Worm (Caenorhabditis elegans) whole organism, mixed stage, embryonic: ENCODE data around the gene kreg-1.

Source experiments
- M03D4.4 ChIP-seq: sonication (generic microtip); optimal IDR thresholded peaks from 2 replicates; lab custom pipeline; 2017; ENCODE audit warnings: mild to moderate bottlenecking, missing genetic modification characterization, missing compliant biosample characterization
- bed-3 ChIP-seq: fragments of 200-800 bp; sonication (Bioruptor generic); optimal IDR thresholded peaks from 3 replicates; lab custom pipeline; 2018; ENCODE audit warnings: mild to moderate bottlenecking, missing genetic modification characterization, moderate library complexity, missing compliant biosample characterization
- ceh-43 ChIP-seq: fragments of 200-800 bp; sonication (Bioruptor generic); optimal IDR thresholded peaks from 2 replicates; lab custom pipeline; 2018; ENCODE audit warnings: mild to moderate bottlenecking, missing genetic modification characterization, moderate library complexity, missing compliant biosample characterization
- ceh-83 ChIP-seq: fragments of 200-800 bp; sonication (Bioruptor generic); optimal IDR thresholded peaks from 2 replicates; lab custom pipeline; 2018; ENCODE audit warnings: mild to moderate bottlenecking, missing genetic modification characterization, missing compliant biosample characterization
- ces-1 ChIP-seq: fragments of 150-350 bp; optimal IDR thresholded peaks from 2 replicates; lab custom pipeline; 2014; ENCODE audit warnings: missing biosample characterization, missing genetic modification reagents, missing genetic modification characterization
- cnd-1 ChIP-seq: fragments of 200-800 bp; sonication (Bioruptor generic); optimal IDR thresholded peaks from 2 replicates; lab custom pipeline; 2018; ENCODE audit warnings: mild to moderate bottlenecking, missing genetic modification characterization, missing compliant biosample characterization
- drap-1 ChIP-seq: fragments of 200-800 bp; sonication (Bioruptor generic); optimal IDR thresholded peaks from 3 replicates; lab custom pipeline; 2018; ENCODE audit warnings: mild to moderate bottlenecking, missing genetic modification characterization, missing compliant biosample characterization
- elt-1 ChIP-seq: sonication (generic microtip); optimal IDR thresholded peaks from 2 replicates; lab custom pipeline; 2017; ENCODE audit warnings: missing genetic modification characterization, mild to moderate bottlenecking, missing compliant biosample characterization, antibody characterized with exemption, moderate library complexity, borderline replicate concordance; ENCODE audit not compliant: insufficient read depth
- elt-3 ChIP-seq: fragments of 150-350 bp; optimal IDR thresholded peaks from 2 replicates; lab custom pipeline; 2014; ENCODE audit warnings: missing biosample characterization, missing genetic modification characterization
- flh-1 ChIP-seq: fragments of 200-800 bp; sonication (Bioruptor generic); optimal IDR thresholded peaks from 2 replicates; lab custom pipeline; 2018; ENCODE audit warnings: mild to moderate bottlenecking, missing genetic modification characterization, moderate library complexity, missing compliant biosample characterization
- hlh-1 ChIP-seq: fragments of 150-350 bp; optimal IDR thresholded peaks from 2 replicates; lab custom pipeline; 2014; ENCODE audit warnings: missing biosample characterization, missing genetic modification reagents, missing genetic modification characterization
- lin-13 ChIP-seq: fragments of 150-350 bp; optimal IDR thresholded peaks from 2 replicates; lab custom pipeline; 2014; ENCODE audit warnings: missing biosample characterization, missing genetic modification characterization
- lsy-2 ChIP-seq: fragments of 150-350 bp; optimal IDR thresholded peaks from 2 replicates; lab custom pipeline; 2014; ENCODE audit warnings: missing biosample characterization, missing genetic modification characterization
- mab-5 ChIP-seq: fragments of 150-350 bp; optimal IDR thresholded peaks from 2 replicates; lab custom pipeline; 2014; ENCODE audit warnings: missing biosample characterization, missing genetic modification characterization
- mep-1 ChIP-seq: fragments of 150-350 bp; optimal IDR thresholded peaks from 2 replicates; lab custom pipeline; 2017; ENCODE audit warnings: missing biosample characterization, missing genetic modification reagents, missing genetic modification characterization, inconsistent platforms
- mls-2 ChIP-seq: sonication (generic microtip); optimal IDR thresholded peaks from 2 replicates; lab custom pipeline; 2016; ENCODE audit warnings: mild to moderate bottlenecking, missing genetic modification characterization, moderate library complexity, missing compliant biosample characterization
- nhr-2 ChIP-seq: fragments of 150-350 bp; optimal IDR thresholded peaks from 2 replicates; lab custom pipeline; 2014; ENCODE audit warnings: missing biosample characterization, missing genetic modification characterization
- nhr-237 ChIP-seq: fragments of 150-350 bp; optimal IDR thresholded peaks from 2 replicates; lab custom pipeline; 2014; ENCODE audit warnings: missing biosample characterization, missing genetic modification characterization
- nhr-28 ChIP-seq: fragments of 150-350 bp; optimal IDR thresholded peaks from 2 replicates; lab custom pipeline; 2014; ENCODE audit warnings: missing biosample characterization, missing genetic modification characterization
- nhr-76 ChIP-seq: sonication (generic microtip); optimal IDR thresholded peaks from 2 replicates; lab custom pipeline; 2017; ENCODE audit warnings: missing biosample characterization, missing genetic modification characterization
- pha-4 ChIP-seq: fragments of 150-350 bp; optimal IDR thresholded peaks from 2 replicates; lab custom pipeline; 2018; ENCODE audit warnings: missing biosample characterization, missing genetic modification reagents, missing genetic modification characterization
- sem-2 ChIP-seq: fragments of 200-800 bp; sonication (Bioruptor generic); optimal IDR thresholded peaks from 2 replicates; lab custom pipeline; 2018; ENCODE audit warnings: mild to moderate bottlenecking, missing genetic modification characterization, missing compliant biosample characterization
- snpc-4 ChIP-seq: fragments of 150-350 bp; optimal IDR thresholded peaks from 2 replicates; lab custom pipeline; 2014; ENCODE audit warnings: missing biosample characterization, missing genetic modification characterization
- sptf-1 ChIP-seq: sonication (generic microtip); optimal IDR thresholded peaks from 2 replicates; lab custom pipeline; 2017; ENCODE audit warnings: mild to moderate bottlenecking, missing genetic modification characterization, moderate library complexity, missing compliant biosample characterization
- tbx-8 ChIP-seq: fragments of 200-800 bp; sonication (Bioruptor generic); optimal IDR thresholded peaks from 2 replicates; lab custom pipeline; 2018; ENCODE audit warnings: mild to moderate bottlenecking, missing genetic modification characterization, moderate library complexity, missing compliant biosample characterization
- unc-120 ChIP-seq: sonication (generic microtip); optimal IDR thresholded peaks from 2 replicates; lab custom pipeline; 2017; ENCODE audit warnings: missing genetic modification characterization, missing compliant biosample characterization; ENCODE audit not compliant: poor library complexity, severe bottlenecking
- unc-39 ChIP-seq: fragments of 150-350 bp; optimal IDR thresholded peaks from 2 replicates; lab custom pipeline; 2014; ENCODE audit warnings: missing biosample characterization, missing genetic modification characterization
- unc-62 ChIP-seq: fragments of 150-350 bp; optimal IDR thresholded peaks from 2 replicates; lab custom pipeline; 2014; ENCODE audit warnings: missing biosample characterization, missing genetic modification reagents, missing genetic modification characterization
- zip-8 ChIP-seq: fragments of 150-350 bp; optimal IDR thresholded peaks from 2 replicates; lab custom pipeline; 2014; ENCODE audit warnings: missing biosample characterization, missing genetic modification characterization

The kreg-1 gene

DNA sequence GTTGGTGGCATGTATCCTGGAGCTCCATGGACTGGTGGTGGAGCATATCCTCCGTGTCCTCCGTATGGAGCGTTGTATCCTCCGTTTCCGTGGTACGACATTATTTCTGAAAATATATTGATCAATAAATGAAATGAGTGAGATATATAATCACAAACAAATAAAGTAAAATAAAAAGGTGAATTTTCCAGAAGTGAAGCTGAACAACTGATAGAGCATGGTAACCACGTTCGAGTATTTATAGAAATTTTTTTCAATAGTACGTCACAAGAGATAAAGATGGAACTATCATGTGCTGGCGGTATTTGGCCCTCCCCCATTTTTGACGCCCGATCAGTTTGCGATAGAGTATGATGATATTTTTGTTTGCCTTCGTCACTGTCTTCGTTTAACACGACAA, 7.3 kb downstream of the kreg-1 start, which contains the start of gene F53A9.7:
F53A9.7 (minus strand) TSS at position 101 of the 400 bp plus-strand sequence.
- no peak for TF ChIP-seq elt-3 (tag; lab: Kevin White, UChicago)

DNA sequence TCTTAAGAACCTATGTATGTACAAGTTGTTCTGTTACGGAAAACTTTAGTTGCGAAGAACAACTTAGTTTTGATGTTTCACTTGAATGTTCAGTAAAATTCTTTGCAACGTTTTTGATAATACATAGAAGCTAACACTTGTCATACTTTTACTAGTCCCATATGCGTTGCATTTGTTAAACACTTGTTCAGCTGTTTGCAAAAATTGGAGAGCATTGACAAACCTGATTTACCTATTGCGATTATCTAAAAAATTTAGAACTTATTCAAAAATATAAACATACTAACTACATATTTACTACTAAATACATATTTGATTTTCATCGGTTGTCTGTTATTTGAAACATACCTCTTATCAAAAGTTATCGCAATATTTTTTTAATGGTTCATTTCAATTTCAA, 8.6 kb downstream of the kreg-1 start:
- TF ChIP-seq M03D4.4: no peak
- TF ChIP-seq sptf-1 (tag; lab: Kevin White, UChicago): no peak
- no peak for TF ChIP-seq ceh-83 (GFP tag; lab: Kevin White, UChicago)
- TF ChIP-seq unc-120: no peak
- TF ChIP-seq drap-1 (GFP tag; lab: Kevin White, UChicago): no peak
- no peak for TF ChIP-seq mab-5 (tag; lab: Kevin White, UChicago)
- TF ChIP-seq, all 35 proteins: peak for 0

DNA sequence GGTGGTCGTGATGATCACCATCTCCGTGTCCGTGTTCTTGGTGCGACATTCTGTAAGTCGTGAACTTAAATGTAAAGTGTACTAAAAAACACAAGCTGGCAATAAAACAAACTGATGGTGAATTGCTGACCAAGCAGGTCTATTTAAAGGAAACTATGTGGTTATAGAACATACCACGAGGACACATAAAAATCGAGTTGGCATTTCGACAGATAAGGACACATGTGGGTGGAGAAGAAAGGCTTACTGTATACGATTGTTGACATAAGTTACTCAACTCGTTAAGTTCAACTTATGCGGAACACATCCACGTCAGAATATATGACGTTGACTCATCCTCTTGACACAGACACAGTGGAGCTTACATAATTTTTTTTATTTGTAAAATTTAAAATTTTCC, 9.3 kb downstream of the kreg-1 start, which contains the start of gene F53A9.8:
F53A9.8 (minus strand) TSS at position 49 of the 400 bp plus-strand sequence.
- no peak for TF ChIP-seq pha-4 (tag; lab: Kevin White, UChicago)
- TF ChIP-seq unc-62 (GFP tag; lab: Kevin White, UChicago): no peak
- no peak for TF ChIP-seq ceh-43 (GFP tag; lab: Kevin White, UChicago)
- TF ChIP-seq mab-5 (tag; lab: Kevin White, UChicago): no peak
- no peak for TF ChIP-seq hlh-1 (tag; lab: Kevin White, UChicago)
- no peak for TF ChIP-seq flh-1
- TF ChIP-seq unc-39 (tag; lab: Kevin White, UChicago): no peak
- no peak for TF ChIP-seq mep-1

DNA sequence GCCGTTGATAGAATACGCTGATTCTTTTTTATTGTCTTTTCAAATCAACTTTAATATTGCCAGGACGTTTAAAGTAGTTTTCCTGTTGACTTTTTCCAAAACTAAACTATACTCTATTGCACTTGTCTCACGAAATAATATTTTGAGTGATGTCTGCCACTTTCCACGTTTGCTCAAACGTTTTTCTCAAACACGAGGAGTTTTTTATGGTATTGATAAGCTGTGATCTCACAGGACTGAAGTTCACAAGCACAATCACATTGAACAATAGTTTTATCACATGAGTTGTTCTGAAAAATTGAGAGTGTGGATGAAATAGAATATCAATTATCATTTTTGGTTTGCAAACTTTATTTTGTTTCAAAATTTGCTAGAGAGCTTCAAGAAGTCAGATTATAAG, 10.3 kb downstream of the kreg-1 start:
- TF ChIP-seq tbx-8 (no peak), nhr-2 (tag; lab: Kevin White, UChicago) (no peak), elt-3 (tag; lab: Kevin White, UChicago) (no peak), bed-3 (GFP tag; lab: Kevin White, UChicago) (no peak), flh-1 (no peak), elt-1 (tag; lab: Kevin White, UChicago) (no peak), lin-13 (tag; lab: Kevin White, UChicago) (no peak), mep-1 (no peak), ces-1 (no peak), sptf-1 (tag; lab: Kevin White, UChicago) (no peak), cnd-1 (tag; lab: Kevin White, UChicago) (no peak), sem-2 (GFP tag; lab: Kevin White, UChicago) (no peak), nhr-28 (tag; lab: Kevin White, UChicago) (no peak), zip-8 (no peak), unc-120 (no peak), pha-4 (tag; lab: Kevin White, UChicago) (no peak), mls-2 (tag; lab: Kevin White, UChicago) (no peak)
- TF ChIP-seq, all 35 proteins: peak for 0

DNA sequence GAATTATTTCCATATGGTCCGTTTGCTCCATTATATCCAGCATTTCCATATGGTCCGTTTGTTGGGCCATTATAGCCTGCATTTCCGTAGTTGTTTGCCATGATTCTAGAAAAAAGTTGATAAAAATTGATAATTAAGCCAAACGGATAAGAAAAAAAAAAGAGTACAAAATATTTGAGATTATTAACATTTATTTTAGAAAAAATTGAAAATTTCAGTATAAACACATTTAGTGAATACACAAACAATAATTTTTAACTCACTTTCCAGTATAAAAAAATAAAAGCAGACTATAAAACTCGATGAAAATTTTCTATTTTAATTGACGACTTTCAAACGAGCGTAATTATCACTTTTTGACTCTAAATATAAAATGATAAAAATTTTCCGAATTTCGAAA, 11.1 kb downstream of the kreg-1 start, which contains the start of gene F53A9.9:
F53A9.9 (minus strand) TSS at position 101 of the 400 bp plus-strand sequence.
- TF ChIP-seq nhr-2 (tag; lab: Kevin White, UChicago) (no peak), lsy-2 (tag; lab: Kevin White, UChicago) (no peak), M03D4.4 (no peak), flh-1 (no peak)
- TF ChIP-seq, all 35 proteins: peak for 0

DNA sequence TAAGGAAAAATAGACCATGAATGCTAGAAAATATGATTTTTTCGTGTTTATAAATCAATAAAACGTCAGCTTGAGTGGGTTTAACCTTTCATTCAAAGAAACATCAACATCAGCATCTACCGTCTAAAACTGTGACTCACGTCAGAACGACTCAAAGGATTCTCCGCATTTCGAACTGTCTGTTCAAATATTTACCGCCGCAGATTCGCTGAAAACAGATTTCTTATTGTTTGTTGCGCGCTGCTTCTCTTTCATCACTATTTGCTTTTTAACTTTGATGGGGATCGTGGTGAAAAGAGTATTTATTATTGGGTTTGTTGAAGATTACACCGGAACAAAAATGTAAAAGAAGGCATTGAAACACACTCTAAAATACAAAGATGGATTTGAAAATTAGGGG, 11.7 kb downstream of the kreg-1 start:
- TF ChIP-seq nhr-76 (no peak), unc-120 (no peak)

- TF ChIP-seq nhr-28 (tag; lab: Kevin White, UChicago) (no peak), pha-4 (tag; lab: Kevin White, UChicago) (no peak), unc-39 (tag; lab: Kevin White, UChicago) (no peak), snpc-4 (tag; lab: Kevin White, UChicago) (no peak), ceh-43 (GFP tag; lab: Kevin White, UChicago) (no peak), nhr-237 (no peak), tbx-8 (no peak)
Measured at ce11 chrX:8723127-8723600, 13.6 kb downstream of the kreg-1 start, which contains the start of gene tnt-2. Gene tnt-2 (minus strand): TSS chrX:8723550.
